Fruit fly (Drosophila melanogaster) whole organism, embryonic: Measurements from ENCODE around the gene CG12680.

Source experiments
- CG10267 ChIP-seq: fragments of 200-800 bp; sonication (Bioruptor generic); optimal IDR thresholded peaks from 2 replicates; lab custom pipeline; 2018; ENCODE audit warnings: missing biosample characterization, mild to moderate bottlenecking, missing genetic modification characterization, moderate library complexity
- CG11504 ChIP-seq: fragments of 200-800 bp; sonication (Bioruptor generic); optimal IDR thresholded peaks from 3 replicates; lab custom pipeline; 2019; ENCODE audit warnings: missing biosample characterization, mild to moderate bottlenecking, missing genetic modification characterization, moderate library complexity
- CG12299 ChIP-seq: fragments of 200-800 bp; sonication (Bioruptor generic); optimal IDR thresholded peaks from 2 replicates; lab custom pipeline; 2018; ENCODE audit warnings: missing biosample characterization, mild to moderate bottlenecking, missing genetic modification characterization
- CG13424 ChIP-seq: fragments of 200-800 bp; sonication (Bioruptor generic); optimal IDR thresholded peaks from 2 replicates; lab custom pipeline; 2019; ENCODE audit warnings: missing biosample characterization, mild to moderate bottlenecking, missing genetic modification characterization, moderate library complexity
- CG15073 ChIP-seq: fragments of 200-800 bp; sonication (Bioruptor generic); optimal IDR thresholded peaks from 2 replicates; lab custom pipeline; 2016; ENCODE audit warnings: missing biosample characterization, missing genetic modification characterization
- CG17186 ChIP-seq: fragments of 200-800 bp; sonication (Bioruptor generic); optimal IDR thresholded peaks from 3 replicates; lab custom pipeline; 2017; ENCODE audit warnings: missing biosample characterization, missing genetic modification reagents, missing genetic modification characterization
- CG17328 ChIP-seq: fragments of 200-800 bp; sonication (Bioruptor generic); IDR thresholded peaks from 2 replicates; pipeline ENCODE4 v1.3.6; 2022; ENCODE audit warnings: missing biosample characterization, missing genetic modification characterization
- CG17912 ChIP-seq: fragments of 200-800 bp; sonication (Bioruptor generic); optimal IDR thresholded peaks from 2 replicates; lab custom pipeline; 2018; ENCODE audit warnings: missing biosample characterization, mild to moderate bottlenecking, missing genetic modification characterization
- CG3065 ChIP-seq: fragments of 200-800 bp; sonication (Bioruptor generic); optimal IDR thresholded peaks from 2 replicates; lab custom pipeline; 2016; ENCODE audit warnings: missing biosample characterization, missing genetic modification characterization
- CG43689 ChIP-seq: fragments of 200-800 bp; sonication (Bioruptor generic); IDR thresholded peaks from 2 replicates; pipeline ENCODE4 v1.3.6; 2022; ENCODE audit warnings: missing biosample characterization, missing genetic modification characterization
- CG4730 ChIP-seq: fragments of 200-800 bp; sonication (Bioruptor generic); IDR thresholded peaks from 2 replicates; pipeline ENCODE4 v1.3.6; 2022; ENCODE audit warnings: missing biosample characterization, missing genetic modification characterization
- CG6175 ChIP-seq: fragments of 200-800 bp; sonication (Bioruptor generic); IDR thresholded peaks from 3 replicates; pipeline ENCODE4 v1.3.6; 2022; ENCODE audit warnings: missing biosample characterization, missing genetic modification characterization
- CG7839 ChIP-seq: fragments of 200-800 bp; sonication (Bioruptor generic); optimal IDR thresholded peaks from 3 replicates; lab custom pipeline; 2018; ENCODE audit warnings: missing biosample characterization, mild to moderate bottlenecking, missing genetic modification characterization, moderate library complexity
- CG7928 ChIP-seq: fragments of 200-800 bp; sonication (Bioruptor generic); optimal IDR thresholded peaks from 2 replicates; lab custom pipeline; 2017; ENCODE audit warnings: missing biosample characterization, mild to moderate bottlenecking, missing genetic modification characterization
- CG8281 ChIP-seq: fragments of 200-800 bp; sonication (Bioruptor generic); optimal IDR thresholded peaks from 2 replicates; lab custom pipeline; 2018; ENCODE audit warnings: missing biosample characterization, mild to moderate bottlenecking, missing genetic modification characterization, moderate library complexity
- CG9609 ChIP-seq: fragments of 200-800 bp; sonication (Bioruptor generic); optimal IDR thresholded peaks from 3 replicates; lab custom pipeline; 2016; ENCODE audit warnings: missing biosample characterization, missing genetic modification characterization
- D ChIP-seq, 2 experiments: fragments of 200-800 bp in 1 of 2; fragments of >200 bp in 1 of 2; sonication (Bioruptor generic) in 1 of 2; optimal IDR thresholded peaks; 2 replicates in 1 of 2; 3 replicates in 1 of 2; lab custom pipeline; 2017; ENCODE audit warnings: mild to moderate bottlenecking in 1 of 2, missing biosample characterization in 1 of 2, missing genetic modification characterization in 1 of 2, missing genetic modification reagents in 1 of 2
- Dref ChIP-seq: fragments of 200-800 bp; sonication (Bioruptor generic); IDR thresholded peaks from 2 replicates; pipeline ENCODE4 v1.3.6; 2022; ENCODE audit warnings: missing biosample characterization, missing genetic modification characterization
- Drgx ChIP-seq: fragments of 200-800 bp; sonication (Bioruptor generic); IDR thresholded peaks from 2 replicates; pipeline ENCODE4 v1.3.6; 2022; ENCODE audit warnings: missing biosample characterization, missing genetic modification characterization
- Elba2 ChIP-seq: fragments of 200-800 bp; sonication (Bioruptor generic); optimal IDR thresholded peaks from 3 replicates; lab custom pipeline; 2016; ENCODE audit warnings: missing biosample characterization, missing genetic modification characterization
- H15 ChIP-seq: fragments of 200-800 bp; sonication (Bioruptor generic); IDR thresholded peaks from 3 replicates; pipeline ENCODE4 v1.3.6; 2022; ENCODE audit warnings: missing biosample characterization, missing genetic modification characterization
- Hr51 ChIP-seq, 2 experiments: fragments of 200-800 bp; sonication (Bioruptor generic); optimal IDR thresholded peaks; 2 replicates in 1 of 2; 3 replicates in 1 of 2; lab custom pipeline; 2016 to 2018; ENCODE audit warnings: missing biosample characterization in 2 of 2, missing genetic modification characterization in 2 of 2, mild to moderate bottlenecking in 1 of 2, moderate library complexity in 1 of 2
- bsh ChIP-seq, 2 experiments: fragments of 200-800 bp; sonication (Bioruptor generic); optimal IDR thresholded peaks; 2 replicates each; lab custom pipeline; 2017 to 2018; ENCODE audit warnings: mild to moderate bottlenecking in 2 of 2, missing biosample characterization in 2 of 2, missing genetic modification characterization in 2 of 2, moderate library complexity in 1 of 2
- chif ChIP-seq, 2 experiments: fragments of 200-800 bp; sonication (Bioruptor generic); optimal IDR thresholded peaks; 3 replicates each; lab custom pipeline; 2016; ENCODE audit warnings: missing biosample characterization in 2 of 2, missing genetic modification characterization in 2 of 2
- chinmo ChIP-seq: fragments of 200-800 bp; sonication (Bioruptor generic); IDR thresholded peaks from 4 replicates; pipeline ENCODE4 v1.3.6; 2022; ENCODE audit warnings: missing biosample characterization, missing genetic modification characterization; ENCODE audit not compliant: partially characterized antibody
- chn ChIP-seq: fragments of 200-800 bp; sonication (Bioruptor generic); optimal IDR thresholded peaks from 2 replicates; lab custom pipeline; 2016; ENCODE audit warnings: missing biosample characterization, missing genetic modification characterization
- croc ChIP-seq: fragments of 200-800 bp; sonication (Bioruptor generic); conservative IDR thresholded peaks from 3 replicates; pipeline ENCODE4 v1.3.6; 2022; ENCODE audit warnings: missing biosample characterization, missing genetic modification characterization
- da ChIP-seq: fragments of 200-800 bp; sonication (Bioruptor generic); optimal IDR thresholded peaks from 2 replicates; lab custom pipeline; 2016; ENCODE audit warnings: missing biosample characterization, missing genetic modification characterization
- esg ChIP-seq: fragments of 200-800 bp; sonication (Bioruptor generic); conservative IDR thresholded peaks from 2 replicates; pipeline ENCODE4 v1.3.6; 2022; ENCODE audit warnings: missing biosample characterization, missing genetic modification characterization
- gem ChIP-seq: fragments of 200-800 bp; sonication (Bioruptor generic); optimal IDR thresholded peaks from 2 replicates; lab custom pipeline; 2019; ENCODE audit warnings: missing biosample characterization, mild to moderate bottlenecking, missing genetic modification characterization, moderate library complexity
- kay ChIP-seq: fragments of 200-800 bp; sonication (Bioruptor generic); optimal IDR thresholded peaks from 2 replicates; lab custom pipeline; 2016; ENCODE audit warnings: missing biosample characterization, missing genetic modification characterization
- lab ChIP-seq: fragments of 200-800 bp; sonication (Bioruptor generic); optimal IDR thresholded peaks from 3 replicates; lab custom pipeline; 2017; ENCODE audit warnings: missing biosample characterization, missing genetic modification characterization, mild to moderate bottlenecking, moderate library complexity, missing genetic modification reagents
- lbe ChIP-seq: fragments of 200-800 bp; sonication (Bioruptor generic); optimal IDR thresholded peaks from 2 replicates; lab custom pipeline; 2016; ENCODE audit warnings: missing biosample characterization, mild to moderate bottlenecking, missing genetic modification characterization
- lilli ChIP-seq: fragments of 200-800 bp; sonication (Bioruptor generic); optimal IDR thresholded peaks from 3 replicates; lab custom pipeline; 2016; ENCODE audit warnings: missing biosample characterization, missing genetic modification characterization
- nerfin-2 ChIP-seq: fragments of 200-800 bp; sonication (Bioruptor generic); IDR thresholded peaks from 2 replicates; pipeline ENCODE4 v1.3.6; 2022; ENCODE audit warnings: missing biosample characterization, missing genetic modification characterization; ENCODE audit not compliant: partially characterized antibody
- odd ChIP-seq: fragments of 200-800 bp; sonication (Bioruptor generic); optimal IDR thresholded peaks from 2 replicates; lab custom pipeline; 2017; ENCODE audit warnings: missing biosample characterization, mild to moderate bottlenecking, missing genetic modification characterization
- ro ChIP-seq: fragments of 200-800 bp; sonication (Bioruptor generic); IDR thresholded peaks from 2 replicates; pipeline ENCODE4 v1.3.6; 2022; ENCODE audit warnings: missing biosample characterization, missing genetic modification characterization
- sens ChIP-seq: fragments of 200-800 bp; sonication (Bioruptor generic); peaks from one replicate; lab custom pipeline; 2016; ENCODE audit warnings: missing biosample characterization, missing genetic modification characterization
- sim ChIP-seq: fragments of 200-800 bp; sonication (Bioruptor generic); IDR thresholded peaks from 2 replicates; pipeline ENCODE4 v1.3.6; 2022; ENCODE audit warnings: missing biosample characterization, missing genetic modification characterization
- so ChIP-seq: fragments of 200-800 bp; sonication (Bioruptor generic); IDR thresholded peaks from 3 replicates; pipeline ENCODE4 v1.3.6; 2022; ENCODE audit warnings: missing biosample characterization, missing genetic modification characterization
- sr ChIP-seq: fragments of 200-800 bp; sonication (Bioruptor generic); IDR thresholded peaks from 3 replicates; pipeline ENCODE4 v1.3.6; 2022; ENCODE audit warnings: missing biosample characterization, missing genetic modification characterization
- stc ChIP-seq: fragments of 200-800 bp; sonication (Bioruptor generic); IDR thresholded peaks from 2 replicates; pipeline ENCODE4 v1.3.6; 2022; ENCODE audit warnings: missing biosample characterization, missing genetic modification characterization
- stwl ChIP-seq: fragments of 200-800 bp; sonication (Bioruptor generic); optimal IDR thresholded peaks from 3 replicates; lab custom pipeline; 2018; ENCODE audit warnings: missing biosample characterization, mild to moderate bottlenecking, missing genetic modification characterization, moderate library complexity
- yki ChIP-seq: fragments of >200 bp; optimal IDR thresholded peaks from 3 replicates; lab custom pipeline; 2018

Gene CG12680

dm6 chrX:5026680-5027079 is 29.4 kb downstream of the CG12680 start:
- TF ChIP-seq stc (GFP tag; lab: Robert Waterston, UW) (no peak), lbe (GFP tag; lab: Kevin White, UChicago) (peak; percentile 53)

- TF ChIP-seq croc (no peak), esg (GFP tag; lab: Robert Waterston, UW) (no peak), CG43689 (GFP tag; lab: Robert Waterston, UW) (no peak), gem (tag; lab: Kevin White, UChicago) (no peak), chn (GFP tag; lab: Kevin White, UChicago) (no peak), so (GFP tag; lab: Robert Waterston, UW) (no peak), CG13424 (tag; lab: Kevin White, UChicago) (no peak), kay (no peak), CG6175 (GFP tag; lab: Robert Waterston, UW) (no peak), CG17328 (GFP tag; lab: Robert Waterston, UW) (no peak), CG3065 (GFP tag; lab: Kevin White, UChicago) (no peak), nerfin-2 (GFP tag; lab: Robert Waterston, UW) (no peak), yki (lab: Kevin White, UChicago) (no peak), CG8281 (tag; lab: Kevin White, UChicago) (no peak), ro (no peak)
Measured at dm6 chrX:5027322-5027721, 30.1 kb downstream of the CG12680 start.

dm6 chrX:5030110-5030663 is 32.9 kb downstream of the CG12680 start:
- TF ChIP-seq CG4730 (no peak), chinmo (GFP tag; lab: Robert Waterston, UW) (no peak), CG17186 (GFP tag; lab: Kevin White, UChicago) (no peak), CG7928 (GFP tag; lab: Kevin White, UChicago) (no peak), CG17328 (GFP tag; lab: Robert Waterston, UW) (no peak), H15 (GFP tag; lab: Robert Waterston, UW) (no peak), chif (GFP tag; optimal IDR thresholded peaks at IDR 0.05; lab: Kevin White, UChicago) (no peak), CG10267 (tag; lab: Kevin White, UChicago) (no peak)

dm6 chrX:5031297-5031696 is 34.1 kb downstream of the CG12680 start:
- no peak for TF ChIP-seq CG17912 (GFP tag; lab: Kevin White, UChicago)
- TF ChIP-seq bsh (GFP tag; optimal IDR thresholded peaks at IDR 0.05; lab: Kevin White, UChicago), result peak in 1 of 2 experiments; percentile 4
- TF ChIP-seq CG11504 (tag; lab: Kevin White, UChicago), result peak; percentile 5
- no peak for TF ChIP-seq CG15073 (GFP tag; lab: Kevin White, UChicago)
- no peak for TF ChIP-seq Elba2
- TF ChIP-seq CG9609 (GFP tag; lab: Kevin White, UChicago), result no peak
- TF ChIP-seq gem (tag; lab: Kevin White, UChicago), result peak; percentile 5
- TF ChIP-seq H15 (GFP tag; lab: Robert Waterston, UW), result no peak
- no peak for TF ChIP-seq da (GFP tag; lab: Kevin White, UChicago)
- TF ChIP-seq lbe (GFP tag; lab: Kevin White, UChicago), result peak; percentile 19
- peak; percentile 50; the same call in 1 of the 2 replicates for TF ChIP-seq Drgx
- TF ChIP-seq lilli (GFP tag; lab: Kevin White, UChicago), result no peak

dm6 chrX:5038411-5038810 is 41.2 kb downstream of the CG12680 start:
- TF ChIP-seq sens, result peak; percentile 75
- TF ChIP-seq stwl (tag; lab: Kevin White, UChicago), result no peak
- TF ChIP-seq lab (GFP tag; lab: Kevin White, UChicago), result peak; percentile 15
- no peak for TF ChIP-seq CG12299 (tag; lab: Kevin White, UChicago)
- no peak for TF ChIP-seq Dref (GFP tag; lab: Robert Waterston, UW)
- TF ChIP-seq CG7839 (tag; lab: Kevin White, UChicago), result peak; percentile 19
- no peak for TF ChIP-seq D (optimal IDR thresholded peaks at IDR 0.05; lab: Kevin White, UChicago)
- no peak for TF ChIP-seq D (GFP tag; optimal IDR thresholded peaks at IDR 0.05; lab: Kevin White, UChicago)
- TF ChIP-seq sr (GFP tag; lab: Robert Waterston, UW), result no peak
- TF ChIP-seq odd (GFP tag; lab: Kevin White, UChicago), result no peak
- TF ChIP-seq Hr51 (GFP tag; optimal IDR thresholded peaks at IDR 0.05; lab: Kevin White, UChicago), result no peak
- TF ChIP-seq sim (GFP tag; lab: Robert Waterston, UW), result no peak
- TF ChIP-seq chif (GFP tag; optimal IDR thresholded peaks at IDR 0.05; lab: Kevin White, UChicago), result peak in 1 of 2 experiments; percentile 20
